Comparison of ENCODE assay signal across 1 fruit fly cellular context in the genomic region with DNA sequence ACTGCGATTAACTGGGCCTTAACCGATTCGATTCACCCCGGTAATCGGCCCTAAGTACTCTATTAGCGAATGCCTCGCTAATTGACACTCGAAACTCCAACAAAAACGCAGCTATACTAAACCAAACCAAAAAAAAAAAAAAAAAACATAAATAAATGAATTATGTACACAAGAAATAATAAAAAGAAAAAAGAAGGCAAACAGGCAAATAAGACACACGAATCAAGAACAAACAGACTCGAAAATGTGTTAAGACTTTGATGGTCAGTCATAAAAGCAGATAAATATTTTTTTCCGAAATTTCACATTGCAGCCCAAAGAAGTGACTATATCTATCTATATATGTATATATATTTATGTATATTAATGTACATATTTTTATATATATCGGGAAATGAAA.
TF ChIP-seq lines count a peak whose summit lies in the region.

No protein-coding gene starts in this region.

TF ChIP-seq in whole organism, embryonic, 481 proteins besides CTCF, POLR2A, EP300 and RAD21 (continued from another document):
- TF ChIP-seq pnt (GFP tag; optimal IDR thresholded peaks at IDR 0.05; lab: Kevin White, UChicago): no peak
- no peak for TF ChIP-seq tio (GFP tag; optimal IDR thresholded peaks at IDR 0.05; lab: Kevin White, UChicago)
- TF ChIP-seq CrebB (tag; optimal IDR thresholded peaks at IDR 0.05; lab: Kevin White, UChicago): no peak
- no peak for TF ChIP-seq CG16863 (GFP tag; optimal IDR thresholded peaks at IDR 0.05; lab: Kevin White, UChicago)
- no peak for TF ChIP-seq sug (tag; optimal IDR thresholded peaks at IDR 0.05; lab: Kevin White, UChicago)
- no peak for TF ChIP-seq Oaz (GFP tag; IDR thresholded peaks at IDR 0.05; lab: Robert Waterston, UW)
- TF ChIP-seq sens (GFP tag; lab: Kevin White, UChicago): peak; percentile 59
- TF ChIP-seq pita (GFP tag; optimal IDR thresholded peaks at IDR 0.05; lab: Kevin White, UChicago): no peak
- no peak for TF ChIP-seq ase (GFP tag; IDR thresholded peaks at IDR 0.05; lab: Robert Waterston, UW)
- TF ChIP-seq lov (optimal IDR thresholded peaks at IDR 0.05; lab: Kevin White, UChicago): no peak
- no peak for TF ChIP-seq lov (GFP tag; IDR thresholded peaks at IDR 0.05; lab: Robert Waterston, UW)
- TF ChIP-seq nau (GFP tag; optimal IDR thresholded peaks at IDR 0.05; lab: Kevin White, UChicago): no peak
- peak; percentile 27; the same call in 1 of the 2 replicates for TF ChIP-seq CG14014 (GFP tag; IDR thresholded peaks at IDR 0.05; lab: Robert Waterston, UW)
- TF ChIP-seq ranshi (GFP tag; IDR thresholded peaks at IDR 0.05; lab: Robert Waterston, UW): no peak
- TF ChIP-seq CG12942 (GFP tag; optimal IDR thresholded peaks at IDR 0.05; lab: Kevin White, UChicago): no peak
- TF ChIP-seq h (optimal IDR thresholded peaks at IDR 0.05; lab: Kevin White, UChicago): no peak
- no peak for TF ChIP-seq Myb (GFP tag; optimal IDR thresholded peaks at IDR 0.05; lab: Kevin White, UChicago)
- TF ChIP-seq Max (GFP tag; optimal IDR thresholded peaks at IDR 0.05; lab: Kevin White, UChicago): no peak
- TF ChIP-seq Tbp (GFP tag; optimal IDR thresholded peaks at IDR 0.05; lab: Kevin White, UChicago): no peak
- no peak for TF ChIP-seq zfh2 (GFP tag; optimal IDR thresholded peaks at IDR 0.05; lab: Kevin White, UChicago)
- no peak for TF ChIP-seq CG11398 (GFP tag; optimal IDR thresholded peaks at IDR 0.05; lab: Kevin White, UChicago)
- no peak for TF ChIP-seq CG7271 (tag; optimal IDR thresholded peaks at IDR 0.05; lab: Kevin White, UChicago)
- TF ChIP-seq rib (GFP tag; IDR thresholded peaks at IDR 0.05; lab: Robert Waterston, UW): no peak
- TF ChIP-seq ATbp (GFP tag; optimal IDR thresholded peaks at IDR 0.05; lab: Kevin White, UChicago): peak; percentile 38
- no peak for TF ChIP-seq pzg (GFP tag; optimal IDR thresholded peaks at IDR 0.05; lab: Kevin White, UChicago)
- TF ChIP-seq sc (optimal IDR thresholded peaks at IDR 0.05; lab: Kevin White, UChicago): no peak
- TF ChIP-seq sc (GFP tag; optimal IDR thresholded peaks at IDR 0.05; lab: Kevin White, UChicago): no peak
- no peak for TF ChIP-seq trem (tag; optimal IDR thresholded peaks at IDR 0.05; lab: Kevin White, UChicago)
- no peak for TF ChIP-seq pum (GFP tag; optimal IDR thresholded peaks at IDR 0.05; lab: Kevin White, UChicago)
- peak; percentile 43 for TF ChIP-seq lab (GFP tag; optimal IDR thresholded peaks at IDR 0.05; lab: Kevin White, UChicago)
- no peak for TF ChIP-seq disco-r (GFP tag; optimal IDR thresholded peaks at IDR 0.05; lab: Kevin White, UChicago)
- TF ChIP-seq CG2129 (GFP tag; IDR thresholded peaks at IDR 0.05; lab: Robert Waterston, UW; ENCODE audit: partially characterized antibody): no peak
- no peak for TF ChIP-seq Ets97D (GFP tag; optimal IDR thresholded peaks at IDR 0.05; lab: Kevin White, UChicago)
- no peak for TF ChIP-seq CG12744 (GFP tag; optimal IDR thresholded peaks at IDR 0.05; lab: Kevin White, UChicago)
- no peak for TF ChIP-seq CG4820 (GFP tag; optimal IDR thresholded peaks at IDR 0.05; lab: Kevin White, UChicago)
- TF ChIP-seq CG6689 (GFP tag; IDR thresholded peaks at IDR 0.05; lab: Robert Waterston, UW): no peak
- no peak for TF ChIP-seq Antp (GFP tag; optimal IDR thresholded peaks at IDR 0.05; lab: Kevin White, UChicago)
- TF ChIP-seq CG10209 (GFP tag; optimal IDR thresholded peaks at IDR 0.05; lab: Kevin White, UChicago): peak; percentile 20
- TF ChIP-seq CG10274 (GFP tag; optimal IDR thresholded peaks at IDR 0.05; lab: Kevin White, UChicago): no peak
- TF ChIP-seq toy (GFP tag; IDR thresholded peaks at IDR 0.05; lab: Robert Waterston, UW): no peak
- TF ChIP-seq CG14441 (GFP tag; IDR thresholded peaks at IDR 0.05; lab: Robert Waterston, UW): no peak
- no peak for TF ChIP-seq NK7.1 (GFP tag; optimal IDR thresholded peaks at IDR 0.05; lab: Kevin White, UChicago)
- TF ChIP-seq Xbp1 (GFP tag; optimal IDR thresholded peaks at IDR 0.05; lab: Kevin White, UChicago): no peak
- no peak for TF ChIP-seq hb (GFP tag; IDR thresholded peaks at IDR 0.05; lab: Robert Waterston, UW; ENCODE audit: partially characterized antibody)
- TF ChIP-seq pb (GFP tag; optimal IDR thresholded peaks at IDR 0.05; lab: Kevin White, UChicago): no peak
- 0 out of 2 replicates have a peak, but pooled peaks have one; percentile 21 for TF ChIP-seq sob (GFP tag; IDR thresholded peaks at IDR 0.05; lab: Robert Waterston, UW)
- no peak for TF ChIP-seq Dfd (GFP tag; optimal IDR thresholded peaks at IDR 0.05; lab: Kevin White, UChicago)
- TF ChIP-seq HHEX (GFP tag; optimal IDR thresholded peaks at IDR 0.05; lab: Kevin White, UChicago): no peak
- TF ChIP-seq CG10267 (tag; optimal IDR thresholded peaks at IDR 0.05; lab: Kevin White, UChicago): no peak
- no peak for TF ChIP-seq scrt (GFP tag; optimal IDR thresholded peaks at IDR 0.05; lab: Kevin White, UChicago)
- TF ChIP-seq MESR4 (GFP tag; optimal IDR thresholded peaks at IDR 0.05; lab: Kevin White, UChicago): no peak
- no peak for TF ChIP-seq CG8765 (GFP tag; IDR thresholded peaks at IDR 0.05; lab: Robert Waterston, UW)
- no peak for TF ChIP-seq pros (GFP tag; optimal IDR thresholded peaks at IDR 0.05; lab: Kevin White, UChicago)
- TF ChIP-seq gfzf (GFP tag; optimal IDR thresholded peaks at IDR 0.05; lab: Kevin White, UChicago): no peak
- no peak for TF ChIP-seq D19A (tag; optimal IDR thresholded peaks at IDR 0.05; lab: Kevin White, UChicago)
- no peak for TF ChIP-seq CG18011 (GFP tag; optimal IDR thresholded peaks at IDR 0.05; lab: Kevin White, UChicago)
- no peak for TF ChIP-seq CG8944 (GFP tag; optimal IDR thresholded peaks at IDR 0.05; lab: Kevin White, UChicago)
- no peak for TF ChIP-seq sima (GFP tag; optimal IDR thresholded peaks at IDR 0.05; lab: Kevin White, UChicago)
- TF ChIP-seq maf-S (GFP tag; optimal IDR thresholded peaks at IDR 0.05; lab: Kevin White, UChicago): no peak
- TF ChIP-seq CG1233 (GFP tag; optimal IDR thresholded peaks at IDR 0.05; lab: Kevin White, UChicago): peak; percentile 4
- no peak for TF ChIP-seq ewg (GFP tag; optimal IDR thresholded peaks at IDR 0.05; lab: Kevin White, UChicago)
- TF ChIP-seq CG2875 (GFP tag; optimal IDR thresholded peaks at IDR 0.05; lab: Kevin White, UChicago): no peak
- TF ChIP-seq cato (GFP tag; optimal IDR thresholded peaks at IDR 0.05; lab: Kevin White, UChicago; ENCODE audit: borderline replicate concordance): no peak
- no peak for TF ChIP-seq nom (GFP tag; optimal IDR thresholded peaks at IDR 0.05; lab: Kevin White, UChicago)
- no peak for TF ChIP-seq vnd (GFP tag; IDR thresholded peaks at IDR 0.05; lab: Robert Waterston, UW; ENCODE audit: partially characterized antibody)
- no peak for TF ChIP-seq CG17829 (tag; optimal IDR thresholded peaks at IDR 0.05; lab: Kevin White, UChicago)
- no peak for TF ChIP-seq CG17612 (GFP tag; IDR thresholded peaks at IDR 0.05; lab: Robert Waterston, UW)
- no peak for TF ChIP-seq CG6683 (GFP tag; optimal IDR thresholded peaks at IDR 0.05; lab: Kevin White, UChicago)
- no peak for TF ChIP-seq hbn (GFP tag; IDR thresholded peaks at IDR 0.05; lab: Robert Waterston, UW; ENCODE audit: partially characterized antibody)
- TF ChIP-seq CG1603 (tag; optimal IDR thresholded peaks at IDR 0.05; lab: Kevin White, UChicago): no peak
- no peak for TF ChIP-seq CkIIα-i1 (GFP tag; IDR thresholded peaks at IDR 0.05; lab: Robert Waterston, UW)
- no peak for TF ChIP-seq Dek (tag; optimal IDR thresholded peaks at IDR 0.05; lab: Kevin White, UChicago)
- no peak for TF ChIP-seq CG14050 (GFP tag; IDR thresholded peaks at IDR 0.05; lab: Robert Waterston, UW)
- TF ChIP-seq CG17361 (GFP tag; IDR thresholded peaks at IDR 0.05; lab: Robert Waterston, UW): no peak
- no peak for TF ChIP-seq grau (tag; optimal IDR thresholded peaks at IDR 0.05; lab: Kevin White, UChicago)
- no peak for TF ChIP-seq nerfin-1 (tag; optimal IDR thresholded peaks at IDR 0.05; lab: Kevin White, UChicago)
- TF ChIP-seq otp (GFP tag; IDR thresholded peaks at IDR 0.05; lab: Robert Waterston, UW): 0 out of 3 replicates have a peak, but pooled peaks have one; percentile 46
- no peak for TF ChIP-seq CG16813 (GFP tag; IDR thresholded peaks at IDR 0.05; lab: Robert Waterston, UW; ENCODE audit: partially characterized antibody)
- TF ChIP-seq CG15696 (tag; optimal IDR thresholded peaks at IDR 0.05; lab: Kevin White, UChicago): peak; percentile 7
- no peak for TF ChIP-seq lmd (GFP tag; IDR thresholded peaks at IDR 0.05; lab: Robert Waterston, UW)
- no peak for TF ChIP-seq CG15011 (GFP tag; optimal IDR thresholded peaks at IDR 0.05; lab: Kevin White, UChicago)
- TF ChIP-seq peb (GFP tag; IDR thresholded peaks at IDR 0.05; lab: Robert Waterston, UW): no peak
- no peak for TF ChIP-seq CG12104 (GFP tag; optimal IDR thresholded peaks at IDR 0.05; lab: Kevin White, UChicago)
- no peak for TF ChIP-seq Usf (GFP tag; optimal IDR thresholded peaks at IDR 0.05; lab: Kevin White, UChicago)
- TF ChIP-seq CG34376 (GFP tag; optimal IDR thresholded peaks at IDR 0.05; lab: Kevin White, UChicago): no peak
- TF ChIP-seq hkb (optimal IDR thresholded peaks at IDR 0.05; lab: Kevin White, UChicago): no peak
- TF ChIP-seq hkb (GFP tag; IDR thresholded peaks at IDR 0.05; lab: Robert Waterston, UW): peak; percentile 24; the same call in 1 of the 2 replicates
- TF ChIP-seq CG5180 (GFP tag; optimal IDR thresholded peaks at IDR 0.05; lab: Kevin White, UChicago): no peak
- TF ChIP-seq CG1024 (GFP tag; IDR thresholded peaks at IDR 0.05; lab: Robert Waterston, UW): no peak
- no peak for TF ChIP-seq CG14860 (GFP tag; IDR thresholded peaks at IDR 0.05; lab: Robert Waterston, UW; ENCODE audit: partially characterized antibody)
- no peak for TF ChIP-seq CG10462 (GFP tag; optimal IDR thresholded peaks at IDR 0.05; lab: Kevin White, UChicago)
- TF ChIP-seq Deaf1 (tag; optimal IDR thresholded peaks at IDR 0.05; lab: Kevin White, UChicago): no peak
- TF ChIP-seq CG6254 (GFP tag; optimal IDR thresholded peaks at IDR 0.05; lab: Kevin White, UChicago): no peak
- TF ChIP-seq klu (GFP tag; IDR thresholded peaks at IDR 0.05; lab: Robert Waterston, UW): no peak
- no peak for TF ChIP-seq slou (GFP tag; optimal IDR thresholded peaks at IDR 0.05; lab: Kevin White, UChicago)
- TF ChIP-seq CG8478 (optimal IDR thresholded peaks at IDR 0.05; lab: Kevin White, UChicago): no peak
- no peak for TF ChIP-seq CG9797 (GFP tag; optimal IDR thresholded peaks at IDR 0.05; lab: Kevin White, UChicago)
- peak; percentile 41 for TF ChIP-seq CG17359 (tag; optimal IDR thresholded peaks at IDR 0.05; lab: Kevin White, UChicago)
- TF ChIP-seq Oli (tag; optimal IDR thresholded peaks at IDR 0.05; lab: Kevin White, UChicago): no peak
- TF ChIP-seq CG12236 (GFP tag; optimal IDR thresholded peaks at IDR 0.05; lab: Kevin White, UChicago): no peak
- TF ChIP-seq CG12071 (GFP tag; optimal IDR thresholded peaks at IDR 0.05; lab: Kevin White, UChicago): no peak
- TF ChIP-seq Fer1 (GFP tag; optimal IDR thresholded peaks at IDR 0.05; lab: Kevin White, UChicago): peak; percentile 34
- no peak for TF ChIP-seq Med (GFP tag; lab: Kevin White, UChicago)
- TF ChIP-seq dmrt99B (tag; optimal IDR thresholded peaks at IDR 0.05; lab: Kevin White, UChicago): peak; percentile 4
- TF ChIP-seq kni (GFP tag; optimal IDR thresholded peaks at IDR 0.05; lab: Kevin White, UChicago): no peak
- TF ChIP-seq fd96Cb (tag; optimal IDR thresholded peaks at IDR 0.05; lab: Kevin White, UChicago): no peak
- TF ChIP-seq CG43689 (GFP tag; IDR thresholded peaks at IDR 0.05; lab: Robert Waterston, UW): no peak
- no peak for TF ChIP-seq CG1832 (GFP tag; optimal IDR thresholded peaks at IDR 0.05; lab: Kevin White, UChicago)
- TF ChIP-seq CG5953 (GFP tag; IDR thresholded peaks at IDR 0.05; lab: Robert Waterston, UW): no peak
- 0 out of 3 replicates have a peak, but pooled peaks have one; percentile 29 for TF ChIP-seq so (GFP tag; IDR thresholded peaks at IDR 0.05; lab: Robert Waterston, UW)
- TF ChIP-seq mld (GFP tag; IDR thresholded peaks at IDR 0.05; lab: Robert Waterston, UW; ENCODE audit: partially characterized antibody): no peak
- no peak for TF ChIP-seq wor (GFP tag; IDR thresholded peaks at IDR 0.05; lab: Robert Waterston, UW)
- no peak for TF ChIP-seq CG13775 (GFP tag; optimal IDR thresholded peaks at IDR 0.05; lab: Kevin White, UChicago)
- no peak for TF ChIP-seq Hr39 (optimal IDR thresholded peaks at IDR 0.05; lab: Kevin White, UChicago)
- no peak for TF ChIP-seq CG4328 (GFP tag; optimal IDR thresholded peaks at IDR 0.05; lab: Kevin White, UChicago)
- TF ChIP-seq ara (GFP tag; IDR thresholded peaks at IDR 0.05; lab: Robert Waterston, UW): no peak
- TF ChIP-seq CG1792 (GFP tag; optimal IDR thresholded peaks at IDR 0.05; lab: Kevin White, UChicago): no peak
- TF ChIP-seq Trl (optimal IDR thresholded peaks at IDR 0.05; lab: Kevin White, UChicago): no peak
- TF ChIP-seq Trl (GFP tag; optimal IDR thresholded peaks at IDR 0.05; lab: Kevin White, UChicago): no peak
- TF ChIP-seq NC2β (GFP tag; optimal IDR thresholded peaks at IDR 0.05; lab: Kevin White, UChicago): no peak
- no peak for TF ChIP-seq ind (GFP tag; optimal IDR thresholded peaks at IDR 0.05; lab: Kevin White, UChicago)
- TF ChIP-seq Elba2 (GFP tag; optimal IDR thresholded peaks at IDR 0.05; lab: Kevin White, UChicago): no peak
- TF ChIP-seq kay (GFP tag; optimal IDR thresholded peaks at IDR 0.05; lab: Kevin White, UChicago): no peak
- TF ChIP-seq H15 (GFP tag; IDR thresholded peaks at IDR 0.05; lab: Robert Waterston, UW): no peak
- no peak for TF ChIP-seq CG33213 (GFP tag; optimal IDR thresholded peaks at IDR 0.05; lab: Kevin White, UChicago)
- TF ChIP-seq ken (GFP tag; IDR thresholded peaks at IDR 0.05; lab: Robert Waterston, UW): no peak
- TF ChIP-seq CG8281 (tag; optimal IDR thresholded peaks at IDR 0.05; lab: Kevin White, UChicago): no peak
- TF ChIP-seq H2.0 (GFP tag; IDR thresholded peaks at IDR 0.05; lab: Robert Waterston, UW): no peak
- no peak for TF ChIP-seq dan (GFP tag; IDR thresholded peaks at IDR 0.05; lab: Robert Waterston, UW)
- no peak for TF ChIP-seq z (GFP tag; IDR thresholded peaks at IDR 0.05; lab: Robert Waterston, UW)
- no peak for TF ChIP-seq Dref (GFP tag; IDR thresholded peaks at IDR 0.05; lab: Robert Waterston, UW)
- TF ChIP-seq wek (GFP tag; optimal IDR thresholded peaks at IDR 0.05; lab: Kevin White, UChicago): no peak
- no peak for TF ChIP-seq Nf-YC (tag; optimal IDR thresholded peaks at IDR 0.05; lab: Kevin White, UChicago)
- no peak for TF ChIP-seq CG8089 (GFP tag; optimal IDR thresholded peaks at IDR 0.05; lab: Kevin White, UChicago)
